Fruit fly (Drosophila melanogaster): Measurements from ENCODE around the gene CG5390.

CG5390 gene

dm6 chr2L:10320174-10320775 is 13.9 kb upstream of the CG5390 start:
- no peak for TF ChIP-seq CG12605 (GFP tag; IDR thresholded peaks at IDR 0.05)
- TF ChIP-seq Pif1A (GFP tag; optimal IDR thresholded peaks at IDR 0.05), result no peak
- TF ChIP-seq Pif1B (GFP tag; optimal IDR thresholded peaks at IDR 0.05), result no peak
- TF ChIP-seq EcR (GFP tag; optimal IDR thresholded peaks at IDR 0.05), result no peak
- no peak for TF ChIP-seq CG14655 (GFP tag; optimal IDR thresholded peaks at IDR 0.05)
- no peak for TF ChIP-seq CG8301 (tag; optimal IDR thresholded peaks at IDR 0.05)
- no peak for TF ChIP-seq rn (GFP tag; IDR thresholded peaks at IDR 0.05)
- TF ChIP-seq CG10348 (GFP tag; IDR thresholded peaks at IDR 0.05), result no peak

dm6 chr2L:10315888-10316287 is 9.5 kb upstream of the CG5390 start:
- TF ChIP-seq Snoo (tag; optimal IDR thresholded peaks at IDR 0.05), result no peak
- TF ChIP-seq Pif1A (GFP tag; optimal IDR thresholded peaks at IDR 0.05), result no peak
- no peak for TF ChIP-seq gl (tag; optimal IDR thresholded peaks at IDR 0.05)
- TF ChIP-seq CG14655 (GFP tag; optimal IDR thresholded peaks at IDR 0.05), result no peak
- TF ChIP-seq CG13204 (GFP tag; optimal IDR thresholded peaks at IDR 0.05), result no peak
- TF ChIP-seq CG15710 (tag; optimal IDR thresholded peaks at IDR 0.05), result no peak
- no peak for TF ChIP-seq CG4496 (GFP tag; IDR thresholded peaks at IDR 0.05)
- no peak for TF ChIP-seq CG17806 (tag; optimal IDR thresholded peaks at IDR 0.05)
- TF ChIP-seq CG9948 (tag; optimal IDR thresholded peaks at IDR 0.05), result no peak
- TF ChIP-seq CG10348 (GFP tag; IDR thresholded peaks at IDR 0.05), result no peak
- no peak for TF ChIP-seq CG34367 (tag; optimal IDR thresholded peaks at IDR 0.05)
- TF ChIP-seq Pif1B (GFP tag; optimal IDR thresholded peaks at IDR 0.05), result no peak
- TF ChIP-seq CG8301 (tag; optimal IDR thresholded peaks at IDR 0.05), result no peak

- TF ChIP-seq EcR (GFP tag; optimal IDR thresholded peaks at IDR 0.05) (peak; percentile 27), CG13204 (GFP tag; optimal IDR thresholded peaks at IDR 0.05) (no peak), Pif1A (GFP tag; optimal IDR thresholded peaks at IDR 0.05) (no peak), CG8159 (tag; optimal IDR thresholded peaks at IDR 0.05) (no peak), CG34367 (tag; optimal IDR thresholded peaks at IDR 0.05) (no peak), CG32121 (GFP tag; IDR thresholded peaks at IDR 0.05) (no peak), Snoo (tag; optimal IDR thresholded peaks at IDR 0.05) (no peak), CG8301 (tag; optimal IDR thresholded peaks at IDR 0.05) (no peak), CG10348 (GFP tag; IDR thresholded peaks at IDR 0.05) (no peak), gl (tag; optimal IDR thresholded peaks at IDR 0.05) (no peak), CG15710 (tag; optimal IDR thresholded peaks at IDR 0.05) (peak; percentile 24), CG9948 (tag; optimal IDR thresholded peaks at IDR 0.05) (no peak), Pif1B (GFP tag; optimal IDR thresholded peaks at IDR 0.05) (no peak), CG14655 (GFP tag; optimal IDR thresholded peaks at IDR 0.05) (no peak)
Observed at dm6 chr2L:10314327-10315210, 8.2 kb upstream of the CG5390 start, which contains the start of the genes Usp14 and CG4972. Gene Usp14, minus strand, starts transcription at chr2L:10314396. Gene CG4972, plus strand, starts transcription at chr2L:10314792.

dm6 chr2L:10311822-10312221 is 5.4 kb upstream of the CG5390 start:
- no peak for TF ChIP-seq CG8301 (tag; optimal IDR thresholded peaks at IDR 0.05)
- no peak for TF ChIP-seq CG4496 (GFP tag; IDR thresholded peaks at IDR 0.05)
- TF ChIP-seq CG10348 (GFP tag; IDR thresholded peaks at IDR 0.05), result no peak
- TF ChIP-seq Pif1B (GFP tag; optimal IDR thresholded peaks at IDR 0.05), result no peak
- no peak for TF ChIP-seq CG15710 (tag; optimal IDR thresholded peaks at IDR 0.05)
- no peak for TF ChIP-seq CG34367 (tag; optimal IDR thresholded peaks at IDR 0.05)
- TF ChIP-seq CG17806 (tag; optimal IDR thresholded peaks at IDR 0.05), result no peak
- no peak for TF ChIP-seq CG14655 (GFP tag; optimal IDR thresholded peaks at IDR 0.05)
- no peak for TF ChIP-seq fd96Ca (GFP tag; IDR thresholded peaks at IDR 0.05)
- no peak for TF ChIP-seq Ets98B (GFP tag; IDR thresholded peaks at IDR 0.05)
- TF ChIP-seq gl (tag; optimal IDR thresholded peaks at IDR 0.05), result no peak
- TF ChIP-seq CG13204 (GFP tag; optimal IDR thresholded peaks at IDR 0.05), result no peak
- TF ChIP-seq Pif1A (GFP tag; optimal IDR thresholded peaks at IDR 0.05), result no peak
- no peak for TF ChIP-seq Snoo (tag; optimal IDR thresholded peaks at IDR 0.05)
- no peak for TF ChIP-seq CG9948 (tag; optimal IDR thresholded peaks at IDR 0.05)

- TF ChIP-seq CG8159 (tag; optimal IDR thresholded peaks at IDR 0.05) (no peak), D1 (tag; optimal IDR thresholded peaks at IDR 0.05) (no peak), CG17806 (tag; optimal IDR thresholded peaks at IDR 0.05) (no peak), CG12605 (GFP tag; IDR thresholded peaks at IDR 0.05) (no peak), CG34367 (tag; optimal IDR thresholded peaks at IDR 0.05) (no peak), EcR (GFP tag; optimal IDR thresholded peaks at IDR 0.05) (no peak), rn (GFP tag; IDR thresholded peaks at IDR 0.05) (no peak), CG4496 (GFP tag; IDR thresholded peaks at IDR 0.05) (no peak), Ets98B (GFP tag; IDR thresholded peaks at IDR 0.05) (no peak), CG8301 (tag; optimal IDR thresholded peaks at IDR 0.05) (no peak), CG14655 (GFP tag; optimal IDR thresholded peaks at IDR 0.05) (no peak), CG32121 (GFP tag; IDR thresholded peaks at IDR 0.05) (no peak), gl (tag; optimal IDR thresholded peaks at IDR 0.05) (no peak), CG15710 (tag; optimal IDR thresholded peaks at IDR 0.05) (no peak)
Observed at dm6 chr2L:10310614-10311382, 4.4 kb upstream of the CG5390 start, which contains the start of gene Cdk5alpha. Gene Cdk5alpha, minus strand, starts transcription at chr2L:10310956.
